Worm (Caenorhabditis elegans) whole organism, midembryonic: ENCODE measurements around the gene C25F9.9.

ENCODE experiments used
- T22C8.4 ChIP-seq: fragments of 200-800 bp; sonication (Bioruptor generic); IDR thresholded peaks from 2 replicates; pipeline ENCODE4 v1.3.6; 2022; ENCODE audit warnings: missing genetic modification characterization, missing compliant biosample characterization
- cog-1 ChIP-seq: sonication (generic microtip); optimal IDR thresholded peaks from 2 replicates; lab custom pipeline; 2016; ENCODE audit warnings: missing genetic modification characterization, missing compliant biosample characterization
- flt-1 ChIP-seq: fragments of 200-800 bp; sonication (Bioruptor generic); IDR thresholded peaks from 2 replicates; pipeline ENCODE4 v1.3.6; 2022; ENCODE audit warnings: missing genetic modification characterization, missing compliant biosample characterization
- ref-1 ChIP-seq: fragments of 200-800 bp; sonication (Bioruptor generic); conservative IDR thresholded peaks from 2 replicates; pipeline ENCODE4 v1.3.6; 2022; ENCODE audit warnings: missing genetic modification reagents, missing genetic modification characterization, missing compliant biosample characterization
- tab-1 ChIP-seq: fragments of 200-800 bp; sonication (Bioruptor generic); IDR thresholded peaks from 2 replicates; pipeline ENCODE4 v1.3.6; 2022; ENCODE audit warnings: missing genetic modification characterization, missing compliant biosample characterization
- ztf-23 ChIP-seq: fragments of 200-800 bp; sonication (Bioruptor generic); IDR thresholded peaks from 2 replicates; pipeline ENCODE4 v1.3.6; 2022; ENCODE audit warnings: missing genetic modification reagents, missing genetic modification characterization, missing compliant biosample characterization

DNA sequence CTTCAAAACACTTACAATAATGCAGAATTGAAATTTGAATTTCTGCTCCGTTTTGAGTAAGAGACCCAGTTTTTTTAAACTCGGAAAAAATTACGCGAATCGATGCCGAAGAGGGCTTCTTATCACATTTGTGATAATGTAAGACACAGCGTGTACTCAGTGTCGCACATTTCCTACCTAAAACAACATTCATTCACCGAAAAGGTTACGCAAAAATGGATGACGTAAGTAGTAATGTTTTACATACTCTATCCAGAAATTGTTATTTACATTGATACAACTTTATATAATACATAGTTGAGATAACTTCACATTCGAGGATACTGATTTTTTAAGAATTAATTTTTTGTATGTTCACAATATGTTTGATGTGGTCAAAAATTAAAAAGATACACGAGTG lies at the start of gene C25F9.9, which contains the start of gene C25F9.4:
- no peak for TF ChIP-seq cog-1 (tag; lab: Kevin White, UChicago)
- TF ChIP-seq T22C8.4 = no peak
- TF ChIP-seq ref-1 (GFP tag; lab: Robert Waterston, UW) = no peak
- no peak for TF ChIP-seq ztf-23 (GFP tag; lab: Robert Waterston, UW)
- TF ChIP-seq tab-1 (GFP tag; lab: Robert Waterston, UW) = no peak
- TF ChIP-seq flt-1 (GFP tag; lab: Robert Waterston, UW) = no peak
